Worm (Caenorhabditis elegans): Measurements from ENCODE around the gene Y67D8B.2.

DNA sequence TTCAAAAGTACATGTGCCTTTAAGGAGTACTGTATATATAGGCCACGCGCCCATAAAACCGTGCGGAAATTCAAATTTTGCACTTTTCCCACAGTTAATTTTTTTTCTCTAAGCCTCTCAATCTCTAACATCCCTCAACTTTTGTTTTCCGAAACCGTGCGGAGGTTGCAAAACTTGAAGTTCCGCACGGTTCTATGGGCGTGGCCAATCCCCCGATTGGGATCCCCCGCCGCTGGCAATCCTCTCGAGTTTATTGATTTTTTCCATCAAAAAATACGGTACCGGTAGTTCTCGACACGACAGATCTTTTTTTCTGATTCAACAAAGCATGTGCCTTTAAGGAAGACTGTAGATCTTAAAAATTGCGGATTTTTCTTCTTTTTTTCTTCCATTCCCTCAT, 45.8 kb downstream of the Y67D8B.2 start, which contains the start of gene T23E1.3:
- TF ChIP-seq sox-4 (tag; optimal IDR thresholded peaks at IDR 0.05), result no peak
- TF ChIP-seq ama-1 (optimal IDR thresholded peaks at IDR 0.05), result no peak
- no peak for TF ChIP-seq ets-4 (tag; optimal IDR thresholded peaks at IDR 0.05)
- TF ChIP-seq nhr-11 (tag; optimal IDR thresholded peaks at IDR 0.05), result no peak
- TF ChIP-seq mec-3 (tag; optimal IDR thresholded peaks at IDR 0.05; ENCODE audit: borderline replicate concordance), result no peak
- no peak for TF ChIP-seq fkh-10 (GFP tag; optimal IDR thresholded peaks at IDR 0.05)
- TF ChIP-seq madf-2 (tag; optimal IDR thresholded peaks at IDR 0.05), result no peak
- TF ChIP-seq eyg-1 (tag; optimal IDR thresholded peaks at IDR 0.05), result no peak
- TF ChIP-seq ceh-6 (GFP tag; optimal IDR thresholded peaks at IDR 0.05), result no peak
- no peak for TF ChIP-seq unc-86 (tag; optimal IDR thresholded peaks at IDR 0.05)
- TF ChIP-seq sdc-2 (tag; optimal IDR thresholded peaks at IDR 0.05), result no peak
